Worm (Caenorhabditis elegans): ENCODE measurements around the gene R02F11.11.

DNA sequence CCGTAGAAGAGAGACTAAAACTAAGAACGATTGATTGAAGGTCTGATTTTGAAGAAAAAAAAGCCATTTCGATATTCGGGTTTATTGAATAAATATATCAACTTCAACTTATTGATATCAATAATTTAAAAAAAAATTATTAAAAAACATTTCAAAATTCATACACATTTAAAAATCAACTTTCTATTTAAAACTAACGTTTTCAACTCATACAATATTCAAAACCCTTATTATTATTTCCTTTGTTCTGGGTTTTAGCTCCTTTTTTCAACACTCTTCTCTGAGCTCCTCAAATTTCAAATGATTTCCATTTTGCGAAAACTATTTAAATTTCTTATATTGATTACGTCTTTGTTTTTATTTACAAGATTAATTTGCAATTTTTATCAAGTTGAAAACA, 46.4 kb upstream of the R02F11.11 start, which contains the start of gene C18G1.7:
- TF ChIP-seq ztf-18 (tag; optimal IDR thresholded peaks at IDR 0.05) (no peak), nfyb-1 (GFP tag; IDR thresholded peaks at IDR 0.05) (no peak), mes-4 (tag; optimal IDR thresholded peaks at IDR 0.05) (no peak), unc-62 (GFP tag; optimal IDR thresholded peaks at IDR 0.05) (no peak), athp-1 (tag; optimal IDR thresholded peaks at IDR 0.05) (no peak), efl-1 (GFP tag; optimal IDR thresholded peaks at IDR 0.05) (no peak), Y67H2A.10 (GFP tag; conservative IDR thresholded peaks at IDR 0.05) (no peak), ama-1 (optimal IDR thresholded peaks at IDR 0.05) (no peak), ama-1 (GFP tag; optimal IDR thresholded peaks at IDR 0.05) (no peak)
